Fruit fly (Drosophila melanogaster) whole organism, prepupa: ENCODE results near the gene CG7785.

Experiments used
- Blimp-1 ChIP-seq: fragments of 200-800 bp; sonication (Bioruptor generic); optimal IDR thresholded peaks from 3 replicates; lab custom pipeline; 2017; ENCODE audit warnings: missing biosample characterization, missing genetic modification characterization, mild to moderate bottlenecking, moderate library complexity, missing genetic modification reagents
- CG10631 ChIP-seq: fragments of 200-800 bp; sonication (Bioruptor generic); optimal IDR thresholded peaks from 2 replicates; lab custom pipeline; 2016; ENCODE audit warnings: missing biosample characterization, missing genetic modification characterization
- CG11294 ChIP-seq: fragments of 200-800 bp; sonication (Bioruptor generic); IDR thresholded peaks from 2 replicates; pipeline ENCODE4 v1.3.6; 2022; ENCODE audit warnings: missing biosample characterization, missing genetic modification characterization
- CG11902 ChIP-seq: fragments of 200-800 bp; sonication (Bioruptor generic); optimal IDR thresholded peaks from 3 replicates; lab custom pipeline; 2016; ENCODE audit warnings: missing biosample characterization, missing genetic modification characterization
- CG16779 ChIP-seq: fragments of 200-800 bp; sonication (Bioruptor generic); optimal IDR thresholded peaks from 3 replicates; lab custom pipeline; 2017; ENCODE audit warnings: missing biosample characterization, mild to moderate bottlenecking, missing genetic modification characterization
- CG3032 ChIP-seq: fragments of 200-800 bp; optimal IDR thresholded peaks from 2 replicates; lab custom pipeline; 2019; ENCODE audit warnings: missing biosample characterization, mild to moderate bottlenecking, missing genetic modification characterization, moderate library complexity
- CG31627 ChIP-seq: fragments of 200-800 bp; sonication (Bioruptor generic); optimal IDR thresholded peaks from 3 replicates; lab custom pipeline; 2016; ENCODE audit warnings: missing biosample characterization, missing genetic modification characterization
- CG32006 ChIP-seq: fragments of 200-800 bp; sonication (Bioruptor generic); optimal IDR thresholded peaks from 3 replicates; lab custom pipeline; 2017; ENCODE audit warnings: missing biosample characterization, mild to moderate bottlenecking, missing genetic modification characterization
- CG3919 ChIP-seq: fragments of 200-800 bp; sonication (Bioruptor generic); optimal IDR thresholded peaks from 3 replicates; lab custom pipeline; 2016; ENCODE audit warnings: missing biosample characterization, missing genetic modification characterization
- CG4318 ChIP-seq: fragments of 200-800 bp; sonication (Bioruptor generic); optimal IDR thresholded peaks from 3 replicates; lab custom pipeline; 2017; ENCODE audit warnings: missing biosample characterization, mild to moderate bottlenecking, missing genetic modification characterization
- CG6163 ChIP-seq: fragments of 200-800 bp; sonication (Bioruptor generic); IDR thresholded peaks from 3 replicates; pipeline ENCODE4 v1.3.6; 2022; ENCODE audit warnings: missing biosample characterization, missing genetic modification characterization
- CG6276 ChIP-seq: fragments of 200-800 bp; sonication (Bioruptor generic); optimal IDR thresholded peaks from 2 replicates; lab custom pipeline; 2017; ENCODE audit warnings: missing biosample characterization, mild to moderate bottlenecking, missing genetic modification characterization
- CG6792 ChIP-seq: fragments of 200-800 bp; sonication (Bioruptor generic); optimal IDR thresholded peaks from 3 replicates; lab custom pipeline; 2016; ENCODE audit warnings: missing biosample characterization, missing genetic modification characterization
- CG7368 ChIP-seq: fragments of 200-800 bp; sonication (Bioruptor generic); optimal IDR thresholded peaks from 3 replicates; lab custom pipeline; 2016; ENCODE audit warnings: missing biosample characterization, missing genetic modification characterization
- CG8319 ChIP-seq: fragments of 200-800 bp; sonication (Bioruptor generic); optimal IDR thresholded peaks from 3 replicates; lab custom pipeline; 2016; ENCODE audit warnings: missing biosample characterization, missing genetic modification characterization
- Eip75B ChIP-seq: fragments of 200-800 bp; sonication (Bioruptor generic); optimal IDR thresholded peaks from 3 replicates; lab custom pipeline; 2016; ENCODE audit warnings: missing biosample characterization, missing genetic modification characterization
- Gug ChIP-seq: fragments of 200-800 bp; sonication (Bioruptor generic); IDR thresholded peaks from 2 replicates; pipeline ENCODE4 v1.3.6; 2022; ENCODE audit warnings: missing biosample characterization, missing genetic modification characterization
- Hr38 ChIP-seq: sonication (Bioruptor generic); optimal IDR thresholded peaks from 2 replicates; lab custom pipeline; 2016; ENCODE audit warnings: missing biosample characterization, missing genetic modification characterization
- Hr39 ChIP-seq: fragments of 200-800 bp; sonication (Bioruptor generic); optimal IDR thresholded peaks from 2 replicates; lab custom pipeline; 2016; ENCODE audit warnings: missing biosample characterization, missing genetic modification characterization
- Hr4 ChIP-seq: fragments of 200-800 bp; sonication (Bioruptor generic); optimal IDR thresholded peaks from 3 replicates; lab custom pipeline; 2016; ENCODE audit warnings: missing biosample characterization, missing genetic modification characterization
- Met ChIP-seq: fragments of 200-800 bp; sonication (Bioruptor generic); optimal IDR thresholded peaks from 3 replicates; lab custom pipeline; 2016; ENCODE audit warnings: missing biosample characterization, missing genetic modification characterization
- Sox15 ChIP-seq: fragments of 200-800 bp; sonication (Bioruptor generic); optimal IDR thresholded peaks from 3 replicates; lab custom pipeline; 2016; ENCODE audit warnings: missing biosample characterization, missing genetic modification characterization
- achi ChIP-seq: fragments of 200-800 bp; sonication (Bioruptor generic); optimal IDR thresholded peaks from 3 replicates; lab custom pipeline; 2016; ENCODE audit warnings: missing biosample characterization, missing genetic modification characterization
- acj6 ChIP-seq: fragments of 200-800 bp; sonication (Bioruptor generic); optimal IDR thresholded peaks from 3 replicates; lab custom pipeline; 2016; ENCODE audit warnings: missing biosample characterization, missing genetic modification characterization
- cyc ChIP-seq: fragments of 200-800 bp; sonication (Bioruptor generic); optimal IDR thresholded peaks from 3 replicates; lab custom pipeline; 2016; ENCODE audit warnings: missing biosample characterization, missing genetic modification characterization
- dac ChIP-seq: fragments of 200-800 bp; sonication (Bioruptor generic); optimal IDR thresholded peaks from 2 replicates; lab custom pipeline; 2017; ENCODE audit warnings: missing biosample characterization, mild to moderate bottlenecking, missing genetic modification characterization
- eg ChIP-seq: fragments of 200-800 bp; sonication (Bioruptor generic); IDR thresholded peaks from 3 replicates; pipeline ENCODE4 v1.3.6; 2022; ENCODE audit warnings: missing biosample characterization, missing genetic modification characterization
- esn ChIP-seq: fragments of 200-800 bp; sonication (Bioruptor generic); optimal IDR thresholded peaks from 2 replicates; lab custom pipeline; 2016; ENCODE audit warnings: missing biosample characterization, mild to moderate bottlenecking, missing genetic modification characterization, moderate library complexity
- fkh ChIP-seq: fragments of 200-800 bp; sonication (Bioruptor generic); optimal IDR thresholded peaks from 3 replicates; lab custom pipeline; 2017; ENCODE audit warnings: missing biosample characterization, mild to moderate bottlenecking, missing genetic modification characterization, moderate library complexity
- lz ChIP-seq: fragments of 200-800 bp; sonication (Bioruptor generic); optimal IDR thresholded peaks from 3 replicates; lab custom pipeline; 2016; ENCODE audit warnings: missing biosample characterization, missing genetic modification characterization
- topi ChIP-seq: fragments of 200-800 bp; sonication (Bioruptor generic); optimal IDR thresholded peaks from 3 replicates; lab custom pipeline; 2016; ENCODE audit warnings: missing biosample characterization, missing genetic modification characterization

The CG7785 gene

DNA sequence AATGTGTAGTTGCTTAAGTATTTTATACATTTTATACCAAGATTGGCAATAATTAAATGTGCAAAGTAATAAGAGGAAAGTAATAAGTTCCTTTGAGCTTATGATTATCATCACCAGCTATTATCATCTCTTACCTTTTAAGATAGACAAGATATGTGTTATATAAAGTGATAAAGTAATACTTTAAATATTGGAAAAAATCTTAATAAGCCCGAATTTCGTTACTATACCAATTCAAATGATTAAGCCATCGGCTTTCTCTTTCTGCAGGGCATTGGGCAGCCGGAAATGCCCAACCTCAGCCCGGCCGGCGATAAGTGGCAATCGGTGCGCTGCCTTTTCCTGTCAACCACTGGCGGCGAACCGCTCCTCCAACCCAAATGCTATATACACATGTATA, 46.5 kb downstream of the CG7785 start (continued):
- TF ChIP-seq Blimp-1 (GFP tag; lab: Kevin White, UChicago) (no peak), Sox15 (no peak), achi (peak; percentile 17), CG6276 (GFP tag; lab: Kevin White, UChicago) (no peak), lz (GFP tag; lab: Kevin White, UChicago) (peak; percentile 25), CG31627 (GFP tag; lab: Kevin White, UChicago) (no peak), CG8319 (GFP tag; lab: Kevin White, UChicago) (no peak), Hr38 (no peak), CG3032 (tag; lab: Kevin White, UChicago) (no peak), Hr39 (GFP tag; lab: Kevin White, UChicago) (peak; percentile 23), CG11294 (GFP tag; lab: Robert Waterston, UW) (no peak), CG6163 (GFP tag; lab: Robert Waterston, UW) (no peak), CG16779 (tag; lab: Kevin White, UChicago) (no peak), CG32006 (GFP tag; lab: Kevin White, UChicago) (peak; percentile 32), topi (GFP tag; lab: Kevin White, UChicago) (no peak), Hr4 (no peak), CG4318 (GFP tag; lab: Kevin White, UChicago) (no peak), dac (GFP tag; lab: Kevin White, UChicago) (no peak), CG6792 (no peak), Gug (no peak)
- TF ChIP-seq, all 60 proteins: peak for 16

dm6 chr3R:18072982-18073381, 51.6 kb downstream of the CG7785 start:
- TF ChIP-seq Hr38 (no peak), CG11902 (no peak), CG10631 (GFP tag; lab: Kevin White, UChicago) (no peak), Eip75B (GFP tag; lab: Kevin White, UChicago) (no peak), CG7368 (no peak), Gug (no peak), Hr4 (no peak), esn (GFP tag; lab: Kevin White, UChicago) (no peak), Met (GFP tag; lab: Kevin White, UChicago) (no peak), CG6276 (GFP tag; lab: Kevin White, UChicago) (no peak), cyc (GFP tag; lab: Kevin White, UChicago) (no peak), eg (GFP tag; lab: Robert Waterston, UW) (no peak), topi (GFP tag; lab: Kevin White, UChicago) (no peak), CG3919 (GFP tag; lab: Kevin White, UChicago) (no peak), acj6 (GFP tag; lab: Kevin White, UChicago) (no peak), CG11294 (GFP tag; lab: Robert Waterston, UW) (no peak), CG8319 (GFP tag; lab: Kevin White, UChicago) (no peak), fkh (GFP tag; lab: Kevin White, UChicago) (no peak)
- TF ChIP-seq, all 60 proteins: peak for 0
